Worm (Caenorhabditis elegans) whole organism, young adult: ENCODE results near the gene srw-17.

Source experiments
- C06A6.2 ChIP-seq: fragments of 200-800 bp; sonication (Bioruptor generic); conservative IDR thresholded peaks from 2 replicates; pipeline ENCODE4 v1.3.6; 2022; ENCODE audit warnings: missing genetic modification characterization, missing compliant biosample characterization
- F39B2.1 ChIP-seq: fragments of 200-800 bp; sonication (Bioruptor generic); IDR thresholded peaks from 2 replicates; pipeline ENCODE4 v1.3.6; 2022; ENCODE audit warnings: missing genetic modification reagents, missing genetic modification characterization, missing compliant biosample characterization
- F57A8.1 ChIP-seq: fragments of 200-800 bp; sonication (Bioruptor generic); optimal IDR thresholded peaks from 2 replicates; lab custom pipeline; 2018; ENCODE audit warnings: mild to moderate bottlenecking, missing genetic modification characterization, moderate library complexity, missing compliant biosample characterization
- T07F8.4 ChIP-seq: sonication (generic microtip); optimal IDR thresholded peaks from 2 replicates; lab custom pipeline; 2016; ENCODE audit warnings: mild to moderate bottlenecking, missing genetic modification characterization, moderate library complexity, missing compliant biosample characterization
- Y53F4B.3 ChIP-seq: fragments of 200-800 bp; sonication (Bioruptor generic); IDR thresholded peaks from 2 replicates; pipeline ENCODE4 v1.3.6; 2022; ENCODE audit warnings: missing genetic modification reagents, missing genetic modification characterization, missing compliant biosample characterization
- Y53G8AR.9 ChIP-seq: fragments of 200-800 bp; sonication (Bioruptor generic); conservative IDR thresholded peaks from 2 replicates; pipeline ENCODE4 v1.3.6; 2022; ENCODE audit warnings: missing genetic modification reagents, missing genetic modification characterization, missing compliant biosample characterization
- Y56A3A.18 ChIP-seq: fragments of 200-800 bp; sonication (Bioruptor generic); IDR thresholded peaks from 2 replicates; pipeline ENCODE4 v1.3.6; 2022; ENCODE audit warnings: missing genetic modification reagents, missing genetic modification characterization, missing compliant biosample characterization
- Y67H2A.10 ChIP-seq: fragments of 200-800 bp; sonication (Bioruptor generic); conservative IDR thresholded peaks from 2 replicates; pipeline ENCODE4 v1.3.6; 2022; ENCODE audit warnings: missing genetic modification reagents, missing genetic modification characterization, missing compliant biosample characterization
- ZK185.1 ChIP-seq: sonication (generic microtip); optimal IDR thresholded peaks from 2 replicates; lab custom pipeline; 2016; ENCODE audit warnings: mild to moderate bottlenecking, missing genetic modification characterization, missing compliant biosample characterization; ENCODE audit not compliant: poor library complexity, severe bottlenecking
- atf-7 ChIP-seq: sonication (generic microtip); optimal IDR thresholded peaks from 2 replicates; lab custom pipeline; 2017; ENCODE audit warnings: mild to moderate bottlenecking, missing genetic modification characterization, missing compliant biosample characterization
- athp-1 ChIP-seq: sonication (generic microtip); optimal IDR thresholded peaks from 2 replicates; lab custom pipeline; 2017; ENCODE audit warnings: mild to moderate bottlenecking, missing genetic modification characterization, missing compliant biosample characterization
- attf-3 ChIP-seq: fragments of 200-800 bp; sonication (Bioruptor generic); conservative IDR thresholded peaks from 2 replicates; pipeline ENCODE4 v1.3.6; 2022; ENCODE audit warnings: missing genetic modification reagents, missing genetic modification characterization, missing compliant biosample characterization
- bed-1 ChIP-seq: fragments of 200-800 bp; sonication (Bioruptor generic); IDR thresholded peaks from 2 replicates; pipeline ENCODE4 v1.3.6; 2022; ENCODE audit warnings: missing genetic modification reagents, missing genetic modification characterization, missing compliant biosample characterization
- cebp-2 ChIP-seq: fragments of 200-800 bp; sonication (Bioruptor generic); IDR thresholded peaks from 2 replicates; pipeline ENCODE4 v1.3.6; 2022; ENCODE audit warnings: missing genetic modification characterization, missing compliant biosample characterization
- ceh-58 ChIP-seq: fragments of 200-800 bp; sonication (Bioruptor generic); IDR thresholded peaks from 2 replicates; pipeline ENCODE4 v1.3.6; 2022; ENCODE audit warnings: missing genetic modification characterization, missing compliant biosample characterization
- ceh-91 ChIP-seq: fragments of 200-800 bp; sonication (Bioruptor generic); IDR thresholded peaks from 2 replicates; pipeline ENCODE4 v1.3.6; 2022; ENCODE audit warnings: missing genetic modification reagents, missing genetic modification characterization, missing compliant biosample characterization
- efl-1 ChIP-seq: fragments of 150-350 bp; optimal IDR thresholded peaks from 2 replicates; lab custom pipeline; 2014; ENCODE audit warnings: missing biosample characterization, missing genetic modification reagents, missing genetic modification characterization
- egl-18 ChIP-seq: fragments of 200-800 bp; sonication (Bioruptor generic); IDR thresholded peaks from 2 replicates; pipeline ENCODE4 v1.3.6; 2022; ENCODE audit warnings: missing genetic modification reagents, missing genetic modification characterization, missing compliant biosample characterization
- egl-44 ChIP-seq: fragments of 200-800 bp; sonication (Bioruptor generic); IDR thresholded peaks from 2 replicates; pipeline ENCODE4 v1.3.6; 2022; ENCODE audit warnings: missing genetic modification reagents, missing genetic modification characterization, missing compliant biosample characterization
- hlh-12 ChIP-seq: sonication (generic microtip); optimal IDR thresholded peaks from 2 replicates; lab custom pipeline; 2016; ENCODE audit warnings: missing genetic modification characterization, missing compliant biosample characterization
- hrde-1 ChIP-seq: sonication (generic microtip); optimal IDR thresholded peaks from 2 replicates; lab custom pipeline; 2016; ENCODE audit warnings: missing genetic modification characterization, mild to moderate bottlenecking, missing compliant biosample characterization, moderate library complexity, missing genotype, missing genetic modification reagents, borderline replicate concordance
- hsf-1 ChIP-seq: fragments of 200-800 bp; sonication (Bioruptor generic); IDR thresholded peaks from 2 replicates; pipeline ENCODE4 v1.3.6; 2022; ENCODE audit warnings: missing genetic modification reagents, missing genetic modification characterization, missing compliant biosample characterization
- let-607 ChIP-seq, 2 experiments: fragments of 200-800 bp in 1 of 2; sonication (Bioruptor generic) in 1 of 2; sonication (generic microtip) in 1 of 2; optimal IDR thresholded peaks; 2 replicates each; lab custom pipeline; 2016 to 2018; ENCODE audit warnings: mild to moderate bottlenecking in 2 of 2, missing compliant biosample characterization in 2 of 2, missing genetic modification characterization in 2 of 2, moderate library complexity in 2 of 2, missing genotype in 1 of 2
- lin-35 ChIP-seq, 3 experiments: fragments of 150-350 bp in 2 of 3; sonication (generic microtip) in 1 of 3; optimal IDR thresholded peaks; 2 replicates each; lab custom pipeline; 2014 to 2018; ENCODE audit warnings: missing biosample characterization in 3 of 3, missing genetic modification characterization in 3 of 3, missing genetic modification reagents in 3 of 3
- lir-1 ChIP-seq: fragments of 200-800 bp; sonication (Bioruptor generic); conservative IDR thresholded peaks from 2 replicates; pipeline ENCODE4 v1.3.6; 2022; ENCODE audit warnings: missing genetic modification reagents, missing genetic modification characterization, missing compliant biosample characterization
- madf-10 ChIP-seq: sonication (generic microtip); optimal IDR thresholded peaks from 2 replicates; lab custom pipeline; 2016; ENCODE audit warnings: mild to moderate bottlenecking, missing genetic modification characterization, missing compliant biosample characterization
- madf-6 ChIP-seq: fragments of 200-800 bp; sonication (Bioruptor generic); IDR thresholded peaks from 2 replicates; pipeline ENCODE4 v1.3.6; 2022; ENCODE audit warnings: missing genetic modification reagents, missing genetic modification characterization, missing compliant biosample characterization
- nfya-2 ChIP-seq: fragments of 200-800 bp; sonication (Bioruptor generic); IDR thresholded peaks from 2 replicates; pipeline ENCODE4 v1.3.6; 2022; ENCODE audit warnings: missing genetic modification reagents, missing genetic modification characterization, missing compliant biosample characterization
- nhr-179 ChIP-seq: sonication (generic microtip); optimal IDR thresholded peaks from 2 replicates; lab custom pipeline; 2016; ENCODE audit warnings: mild to moderate bottlenecking, missing genetic modification characterization, missing compliant biosample characterization
- nhr-27 ChIP-seq: fragments of 200-800 bp; sonication (Bioruptor generic); optimal IDR thresholded peaks from 2 replicates; lab custom pipeline; 2018; ENCODE audit warnings: mild to moderate bottlenecking, missing genetic modification characterization, moderate library complexity, missing compliant biosample characterization
- nhr-80 ChIP-seq: sonication (generic microtip); optimal IDR thresholded peaks from 2 replicates; lab custom pipeline; 2016; ENCODE audit warnings: missing genetic modification characterization, missing compliant biosample characterization
- somi-1 ChIP-seq: fragments of 200-800 bp; sonication (Bioruptor generic); optimal IDR thresholded peaks from 2 replicates; lab custom pipeline; 2018; ENCODE audit warnings: mild to moderate bottlenecking, missing genetic modification characterization, missing compliant biosample characterization
- sptf-2 ChIP-seq: fragments of 200-800 bp; sonication (Bioruptor generic); optimal IDR thresholded peaks from 2 replicates; lab custom pipeline; 2018; ENCODE audit warnings: mild to moderate bottlenecking, missing genetic modification characterization, missing compliant biosample characterization
- tlf-1 ChIP-seq: fragments of 200-800 bp; sonication (Bioruptor generic); optimal IDR thresholded peaks from 2 replicates; lab custom pipeline; 2018; ENCODE audit warnings: mild to moderate bottlenecking, missing genetic modification characterization, missing compliant biosample characterization
- ztf-18 ChIP-seq: sonication (generic microtip); optimal IDR thresholded peaks from 2 replicates; lab custom pipeline; 2016; ENCODE audit warnings: missing genotype, mild to moderate bottlenecking, missing genetic modification characterization, missing compliant biosample characterization
- ztf-26 ChIP-seq: sonication (generic microtip); optimal IDR thresholded peaks from 2 replicates; lab custom pipeline; 2017; ENCODE audit warnings: missing genetic modification characterization, missing compliant biosample characterization

Gene srw-17

DNA sequence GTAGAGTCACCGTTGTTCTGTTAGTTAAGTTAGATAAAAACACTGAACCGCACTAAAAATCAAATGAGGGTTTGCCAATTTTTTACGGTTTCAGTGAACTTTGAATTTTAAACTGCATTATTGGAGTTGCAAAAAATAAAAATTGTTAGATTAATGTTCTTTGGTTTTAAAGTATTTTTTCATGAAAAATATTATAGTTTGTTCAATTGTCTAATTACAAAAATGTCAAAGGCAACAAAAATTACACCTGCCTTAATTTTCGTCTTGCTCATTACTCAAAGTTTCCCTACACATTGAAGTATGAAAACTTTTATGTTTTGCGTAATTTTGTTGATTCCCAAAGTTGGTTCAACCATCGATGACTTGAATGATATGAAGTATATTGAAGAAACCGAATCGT is 34.0 kb upstream of the srw-17 start, which contains the start of gene irld-62:
Gene irld-62 (plus strand): TSS at position 301 of the 400 bp plus-strand sequence.
- no peak for TF ChIP-seq nhr-80 (tag; lab: Kevin White, UChicago)
- TF ChIP-seq ztf-26 (tag; lab: Kevin White, UChicago), result no peak
- no peak for TF ChIP-seq madf-6 (GFP tag; lab: Robert Waterston, UW)
- no peak for TF ChIP-seq nfya-2 (GFP tag; lab: Robert Waterston, UW)
- no peak for TF ChIP-seq atf-7 (tag; lab: Kevin White, UChicago)
- no peak for TF ChIP-seq Y56A3A.18 (GFP tag; lab: Robert Waterston, UW)
- TF ChIP-seq ztf-18, result no peak
- no peak for TF ChIP-seq let-607 (tag; optimal IDR thresholded peaks at IDR 0.05; lab: Kevin White, UChicago)
- no peak for TF ChIP-seq hsf-1 (GFP tag; lab: Robert Waterston, UW)
- TF ChIP-seq cebp-2 (GFP tag; lab: Robert Waterston, UW), result no peak
- TF ChIP-seq nhr-179 (tag; lab: Kevin White, UChicago), result no peak
- TF ChIP-seq madf-10 (tag; lab: Kevin White, UChicago), result no peak
- TF ChIP-seq nhr-27 (tag; lab: Kevin White, UChicago), result no peak
- TF ChIP-seq ceh-58 (GFP tag; lab: Robert Waterston, UW), result no peak
- TF ChIP-seq sptf-2 (GFP tag; lab: Kevin White, UChicago), result no peak
- no peak for TF ChIP-seq bed-1
- no peak for TF ChIP-seq lin-35 (GFP tag; optimal IDR thresholded peaks at IDR 0.05; lab: Kevin White, UChicago)

DNA sequence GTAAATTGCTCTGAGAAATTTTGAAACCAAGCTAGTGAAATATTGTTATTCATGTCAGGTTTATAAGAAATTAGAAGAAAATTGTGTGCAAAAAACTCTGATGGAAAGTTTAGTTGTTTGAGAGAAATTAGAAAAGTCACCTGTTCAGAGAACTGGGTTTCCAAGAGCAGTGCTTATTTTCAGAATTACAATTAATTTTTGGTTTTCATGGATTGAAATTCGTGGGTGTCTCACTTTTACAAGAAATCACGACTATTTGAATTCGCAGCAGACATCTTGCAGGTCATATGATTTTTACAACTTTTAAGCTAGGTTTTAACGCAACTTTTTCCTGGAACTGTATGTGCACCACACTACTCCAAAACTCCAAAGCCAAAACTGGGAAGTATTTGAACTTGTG is 32.2 kb upstream of the srw-17 start, which contains the start of gene srz-10:
Gene srz-10 (minus strand): TSS at position 88 of the 400 bp plus-strand sequence.
- TF ChIP-seq egl-44 (GFP tag; lab: Robert Waterston, UW) (no peak), athp-1 (no peak), F39B2.1 (GFP tag; lab: Robert Waterston, UW) (no peak)

DNA sequence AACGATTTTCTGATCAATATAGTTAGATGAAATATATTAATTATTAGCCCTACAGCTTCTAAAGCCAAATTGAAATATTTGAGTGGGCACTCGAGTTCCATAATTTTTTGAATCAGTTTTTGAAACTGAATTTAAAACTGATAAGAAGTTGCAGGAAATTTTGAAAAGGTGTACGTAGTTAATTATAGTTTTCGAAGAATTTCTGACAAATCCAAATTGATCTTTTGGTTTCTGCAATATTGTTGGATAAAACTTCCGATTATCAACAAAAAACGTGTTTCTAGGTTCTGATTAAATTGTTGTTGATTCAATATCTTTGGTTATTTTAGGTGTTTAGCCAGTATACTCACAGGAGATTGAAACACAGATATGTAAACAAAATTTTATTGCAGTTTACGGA is 29.9 kb upstream of the srw-17 start, which contains the start of gene T26H8.4:
Gene T26H8.4 (minus strand): TSS at position 101 of the 400 bp plus-strand sequence.
- no peak for TF ChIP-seq ZK185.1 (tag; lab: Kevin White, UChicago)
- no peak for TF ChIP-seq tlf-1
- no peak for TF ChIP-seq somi-1 (GFP tag; lab: Kevin White, UChicago)
- TF ChIP-seq ceh-58 (GFP tag; lab: Robert Waterston, UW), result no peak
- no peak for TF ChIP-seq madf-10 (tag; lab: Kevin White, UChicago)
- no peak for TF ChIP-seq efl-1 (GFP tag; lab: Kevin White, UChicago)
- TF ChIP-seq egl-18 (GFP tag; lab: Robert Waterston, UW), result no peak
- TF ChIP-seq egl-44 (GFP tag; lab: Robert Waterston, UW), result no peak
- no peak for TF ChIP-seq T07F8.4 (tag; lab: Kevin White, UChicago)
- TF ChIP-seq Y53G8AR.9 (GFP tag; lab: Robert Waterston, UW), result no peak
- no peak for TF ChIP-seq ztf-26 (tag; lab: Kevin White, UChicago)
- no peak for TF ChIP-seq Y53F4B.3 (GFP tag; lab: Robert Waterston, UW)
- no peak for TF ChIP-seq hlh-12
- no peak for TF ChIP-seq ztf-18
- no peak for TF ChIP-seq ceh-91 (GFP tag; lab: Robert Waterston, UW)
- no peak for TF ChIP-seq hrde-1 (tag; lab: Kevin White, UChicago)
- no peak for TF ChIP-seq Y67H2A.10 (GFP tag; lab: Robert Waterston, UW)
- TF ChIP-seq, all 124 proteins: peak for 0

DNA sequence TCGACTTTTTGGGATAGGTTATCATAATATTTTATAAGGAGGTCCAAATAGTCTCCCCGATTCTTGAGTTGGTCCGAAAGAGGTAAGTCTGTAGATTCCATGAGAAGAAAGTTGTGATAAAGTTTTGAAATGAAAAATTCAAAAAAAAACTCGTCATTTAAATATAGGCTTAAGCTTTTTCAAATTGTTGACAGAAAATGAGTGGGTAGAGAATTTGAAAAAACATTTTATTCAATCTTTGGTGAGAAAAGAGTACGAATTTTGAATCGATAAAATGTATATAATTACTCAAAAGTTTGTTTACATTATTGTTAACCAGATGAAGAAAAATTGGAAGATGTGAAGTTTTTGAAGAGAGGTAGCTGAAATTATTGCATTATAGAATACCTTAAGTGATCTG is 28.7 kb upstream of the srw-17 start, which contains the start of gene T26H8.5:
Gene T26H8.5 (minus strand): TSS at position 101 of the 400 bp plus-strand sequence.
- TF ChIP-seq lir-1 (GFP tag; lab: Robert Waterston, UW), result no peak
- TF ChIP-seq cebp-2 (GFP tag; lab: Robert Waterston, UW), result no peak
- TF ChIP-seq sptf-2 (GFP tag; lab: Kevin White, UChicago), result no peak
- no peak for TF ChIP-seq C06A6.2 (GFP tag; lab: Robert Waterston, UW)
- no peak for TF ChIP-seq F57A8.1
- no peak for TF ChIP-seq let-607 (tag; optimal IDR thresholded peaks at IDR 0.05; lab: Kevin White, UChicago)
- TF ChIP-seq ztf-26 (tag; lab: Kevin White, UChicago), result no peak
- TF ChIP-seq attf-3 (GFP tag; lab: Robert Waterston, UW), result no peak
